Worm (Caenorhabditis elegans): ENCODE results near the gene Y75B8A.25.

Gene Y75B8A.25

ce11 chrIII:12245570-12245969, 28.3 kb upstream of the Y75B8A.25 start:
- TF ChIP-seq madf-3 (GFP tag; IDR thresholded peaks at IDR 0.05) (no peak), zfh-2 (GFP tag; conservative IDR thresholded peaks at IDR 0.05) (peak; percentile 92), sptf-2 (GFP tag; optimal IDR thresholded peaks at IDR 0.05) (no peak), snpc-1.3 (tag; optimal IDR thresholded peaks at IDR 0.05; ENCODE audit: insufficient read depth) (no peak), Y53F4B.3 (GFP tag; IDR thresholded peaks at IDR 0.05) (no peak), dox-1 (GFP tag; IDR thresholded peaks at IDR 0.05) (0 out of 2 replicates have a peak, but pooled peaks have one; percentile 9), pbrm-1 (GFP tag; IDR thresholded peaks at IDR 0.05) (no peak), attf-6 (GFP tag; IDR thresholded peaks at IDR 0.05) (no peak), egrh-3 (GFP tag; IDR thresholded peaks at IDR 0.05) (peak; percentile 88; the same call in 1 of the 2 replicates)

ce11 chrIII:12247329-12247728, 26.5 kb upstream of the Y75B8A.25 start:
- TF ChIP-seq F57A8.1 (GFP tag; optimal IDR thresholded peaks at IDR 0.05): no peak
- no peak for TF ChIP-seq snpc-1.3 (tag; optimal IDR thresholded peaks at IDR 0.05; ENCODE audit: insufficient read depth)

DNA sequence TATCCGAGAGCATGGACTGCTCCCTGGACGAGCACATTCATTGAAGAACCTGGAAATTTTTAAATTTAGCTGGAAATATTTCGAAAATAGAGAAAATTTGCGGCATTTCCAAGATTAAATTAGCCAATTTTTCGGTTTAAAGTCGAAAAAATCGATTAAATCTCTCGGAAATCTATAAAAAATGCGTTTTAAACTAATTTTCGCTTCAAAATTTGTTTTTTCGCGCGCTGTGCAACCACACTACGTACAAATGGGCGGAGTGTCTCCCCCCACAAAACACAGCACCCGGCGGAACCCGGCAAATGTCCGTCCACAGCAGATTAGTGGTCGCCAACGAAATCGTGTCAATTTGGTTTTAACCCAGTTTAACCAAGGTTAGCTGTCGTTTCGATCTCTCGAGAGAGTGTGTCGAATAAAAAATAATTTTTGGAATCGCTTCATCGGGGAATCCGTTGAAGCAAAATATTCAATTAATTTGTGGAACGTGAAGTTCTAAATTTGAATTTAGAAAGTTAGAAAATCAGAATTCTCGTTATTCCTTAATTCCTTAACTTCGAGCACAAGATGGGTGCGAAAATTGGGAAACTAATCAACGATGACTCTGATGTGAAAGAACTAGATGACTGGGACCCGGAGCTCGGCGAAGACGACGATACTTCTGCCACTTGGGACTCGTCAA, 23.6 kb upstream of the Y75B8A.25 start, which contains the start of the genes tim-1 and Y75B8A.23:
tim-1 (minus strand) TSS at position 51 of the 679 bp plus-strand sequence.
Y75B8A.23 (plus strand) TSS at position 547 of the 679 bp plus-strand sequence.
- TF ChIP-seq ekl-4 (GFP tag; IDR thresholded peaks at IDR 0.05): peak; percentile 95
- peak; percentile 64 for TF ChIP-seq F22D6.2 (tag; optimal IDR thresholded peaks at IDR 0.05)
- TF ChIP-seq ztf-3 (GFP tag; optimal IDR thresholded peaks at IDR 0.05): peak; percentile 67
- peak; percentile 84 for TF ChIP-seq lsl-1 (GFP tag; optimal IDR thresholded peaks at IDR 0.05)
- TF ChIP-seq C17E4.6 (GFP tag; IDR thresholded peaks at IDR 0.05): peak; percentile 86
- peak; percentile 87 for TF ChIP-seq ztf-28 (GFP tag; IDR thresholded peaks at IDR 0.05)
- peak; percentile 61; the same call in 1 of the 2 replicates for TF ChIP-seq bed-2 (GFP tag; IDR thresholded peaks at IDR 0.05)
- TF ChIP-seq F55B11.4 (tag; optimal IDR thresholded peaks at IDR 0.05; ENCODE audit: borderline replicate concordance, insufficient read depth): no peak
- TF ChIP-seq sdz-38 (tag; optimal IDR thresholded peaks at IDR 0.05): peak; percentile 30
- peak; percentile 92 for TF ChIP-seq zfh-2 (GFP tag; conservative IDR thresholded peaks at IDR 0.05)
- TF ChIP-seq ztf-18 (tag; optimal IDR thresholded peaks at IDR 0.05): peak; percentile 74
- TF ChIP-seq Y53G8AR.9 (GFP tag; conservative IDR thresholded peaks at IDR 0.05): peak; percentile 95
- TF ChIP-seq tbp1 (GFP tag; optimal IDR thresholded peaks at IDR 0.05): peak; percentile 84
- peak; percentile 99 for TF ChIP-seq snpc-3.4 (tag; optimal IDR thresholded peaks at IDR 0.05)
- TF ChIP-seq Y56A3A.18 (GFP tag; IDR thresholded peaks at IDR 0.05): peak; percentile 93
- peak; percentile 98 for TF ChIP-seq pbrm-1 (GFP tag; IDR thresholded peaks at IDR 0.05)
- TF ChIP-seq pha-4 (tag; optimal IDR thresholded peaks at IDR 0.05): no peak
- peak; percentile 88 for TF ChIP-seq Y53F4B.3 (GFP tag; IDR thresholded peaks at IDR 0.05)
- no peak for TF ChIP-seq nhr-90 (tag; optimal IDR thresholded peaks at IDR 0.05)
- TF ChIP-seq rcor-1 (GFP tag; IDR thresholded peaks at IDR 0.05): peak; percentile 94
- TF ChIP-seq lin-40 (tag; optimal IDR thresholded peaks at IDR 0.05): peak; percentile 96
- no peak for TF ChIP-seq nfya-1 (tag; optimal IDR thresholded peaks at IDR 0.05; ENCODE audit: borderline replicate concordance, insufficient read depth)
- peak; percentile 40; the same call in 1 of the 2 replicates for TF ChIP-seq cebp-1 (GFP tag; IDR thresholded peaks at IDR 0.05)
- TF ChIP-seq cebp-1 (tag; optimal IDR thresholded peaks at IDR 0.05): peak; percentile 86
- peak; percentile 80 for TF ChIP-seq F33H1.4 (GFP tag; IDR thresholded peaks at IDR 0.05)
- peak; percentile 79 for TF ChIP-seq madf-8 (GFP tag; conservative IDR thresholded peaks at IDR 0.05)
- peak; percentile 53 for TF ChIP-seq ztf-22 (GFP tag; optimal IDR thresholded peaks at IDR 0.05)
- peak; percentile 97 for TF ChIP-seq efl-1 (GFP tag; optimal IDR thresholded peaks at IDR 0.05)
- TF ChIP-seq cebp-2 (GFP tag; IDR thresholded peaks at IDR 0.05): 0 out of 2 replicates have a peak, but pooled peaks have one; percentile 62
- TF ChIP-seq tlf-1 (GFP tag; optimal IDR thresholded peaks at IDR 0.05): peak; percentile 95
- TF ChIP-seq ceh-27 (GFP tag; optimal IDR thresholded peaks at IDR 0.05): peak; percentile 94
- TF ChIP-seq die-1 (tag; optimal IDR thresholded peaks at IDR 0.05): peak; percentile 77
- TF ChIP-seq nfya-2 (GFP tag; IDR thresholded peaks at IDR 0.05): 0 out of 2 replicates have a peak, but pooled peaks have one; percentile 6
- TF ChIP-seq unc-62 (GFP tag; optimal IDR thresholded peaks at IDR 0.05): no peak
- TF ChIP-seq Y67H2A.10 (GFP tag; conservative IDR thresholded peaks at IDR 0.05): no peak
- peak; percentile 98 for TF ChIP-seq snpc-1.3 (tag; optimal IDR thresholded peaks at IDR 0.05; ENCODE audit: insufficient read depth)

All from whole organism, young adult.